Worm (Caenorhabditis elegans) whole organism, young adult: ENCODE results near the gene byn-1.

Source experiments
- F22D6.2 ChIP-seq: sonication (generic microtip); optimal IDR thresholded peaks from 2 replicates; lab custom pipeline; 2016; ENCODE audit warnings: mild to moderate bottlenecking, missing genetic modification characterization, missing compliant biosample characterization
- F33H1.4 ChIP-seq: fragments of 200-800 bp; sonication (Bioruptor generic); IDR thresholded peaks from 2 replicates; pipeline ENCODE4 v1.3.6; 2022; ENCODE audit warnings: missing genetic modification reagents, missing genetic modification characterization, missing compliant biosample characterization
- F39B2.1 ChIP-seq: fragments of 200-800 bp; sonication (Bioruptor generic); IDR thresholded peaks from 2 replicates; pipeline ENCODE4 v1.3.6; 2022; ENCODE audit warnings: missing genetic modification reagents, missing genetic modification characterization, missing compliant biosample characterization
- F49E8.2 ChIP-seq: sonication (generic microtip); optimal IDR thresholded peaks from 3 replicates; lab custom pipeline; 2017; ENCODE audit warnings: missing genetic modification characterization, mild to moderate bottlenecking, missing compliant biosample characterization, antibody characterized with exemption, moderate library complexity; ENCODE audit not compliant: insufficient read depth
- F57C9.4 ChIP-seq: sonication (generic microtip); optimal IDR thresholded peaks from 2 replicates; lab custom pipeline; 2017; ENCODE audit warnings: mild to moderate bottlenecking, missing genetic modification characterization, missing compliant biosample characterization
- K12H6.12 ChIP-seq: fragments of 200-800 bp; sonication (Bioruptor generic); optimal IDR thresholded peaks from 2 replicates; lab custom pipeline; 2018; ENCODE audit warnings: mild to moderate bottlenecking, missing genetic modification characterization, missing compliant biosample characterization
- T07F8.4 ChIP-seq: sonication (generic microtip); optimal IDR thresholded peaks from 2 replicates; lab custom pipeline; 2016; ENCODE audit warnings: mild to moderate bottlenecking, missing genetic modification characterization, moderate library complexity, missing compliant biosample characterization
- Y53F4B.3 ChIP-seq: fragments of 200-800 bp; sonication (Bioruptor generic); IDR thresholded peaks from 2 replicates; pipeline ENCODE4 v1.3.6; 2022; ENCODE audit warnings: missing genetic modification reagents, missing genetic modification characterization, missing compliant biosample characterization
- Y56A3A.18 ChIP-seq: fragments of 200-800 bp; sonication (Bioruptor generic); IDR thresholded peaks from 2 replicates; pipeline ENCODE4 v1.3.6; 2022; ENCODE audit warnings: missing genetic modification reagents, missing genetic modification characterization, missing compliant biosample characterization
- Y67H2A.10 ChIP-seq: fragments of 200-800 bp; sonication (Bioruptor generic); conservative IDR thresholded peaks from 2 replicates; pipeline ENCODE4 v1.3.6; 2022; ENCODE audit warnings: missing genetic modification reagents, missing genetic modification characterization, missing compliant biosample characterization
- Y79H2A.3 ChIP-seq: fragments of 200-800 bp; sonication (Bioruptor generic); conservative IDR thresholded peaks from 2 replicates; pipeline ENCODE4 v1.3.6; 2022; ENCODE audit warnings: missing genetic modification reagents, missing genetic modification characterization, missing compliant biosample characterization
- akir-1 ChIP-seq: fragments of 200-800 bp; sonication (Bioruptor generic); optimal IDR thresholded peaks from 2 replicates; lab custom pipeline; 2018; ENCODE audit warnings: mild to moderate bottlenecking, missing genetic modification characterization, moderate library complexity, missing compliant biosample characterization
- ama-1 ChIP-seq, 3 experiments: fragments of 150-350 bp in 1 of 3; sonication (generic microtip) in 2 of 3; optimal IDR thresholded peaks; 2 replicates each; lab custom pipeline; 2014 to 2018; ENCODE audit warnings: missing biosample characterization in 2 of 3, missing genetic modification characterization in 2 of 3, missing genetic modification reagents in 2 of 3
- aptf-2 ChIP-seq: fragments of 200-800 bp; sonication (Bioruptor generic); conservative IDR thresholded peaks from 2 replicates; pipeline ENCODE4 v1.3.6; 2022; ENCODE audit warnings: missing genetic modification reagents, missing genetic modification characterization, missing compliant biosample characterization
- attf-3 ChIP-seq: fragments of 200-800 bp; sonication (Bioruptor generic); conservative IDR thresholded peaks from 2 replicates; pipeline ENCODE4 v1.3.6; 2022; ENCODE audit warnings: missing genetic modification reagents, missing genetic modification characterization, missing compliant biosample characterization
- attf-6 ChIP-seq: fragments of 200-800 bp; sonication (Bioruptor generic); IDR thresholded peaks from 2 replicates; pipeline ENCODE4 v1.3.6; 2022; ENCODE audit warnings: missing genetic modification reagents, missing genetic modification characterization, missing compliant biosample characterization
- bed-2 ChIP-seq: fragments of 200-800 bp; sonication (Bioruptor generic); IDR thresholded peaks from 2 replicates; pipeline ENCODE4 v1.3.6; 2022; ENCODE audit warnings: missing genetic modification reagents, missing genetic modification characterization, missing compliant biosample characterization
- ccch-3 ChIP-seq: fragments of 200-800 bp; sonication (Bioruptor generic); optimal IDR thresholded peaks from 2 replicates; lab custom pipeline; 2018; ENCODE audit warnings: mild to moderate bottlenecking, missing genetic modification characterization, missing compliant biosample characterization
- ceh-27 ChIP-seq: fragments of 200-800 bp; sonication (Bioruptor generic); optimal IDR thresholded peaks from 2 replicates; lab custom pipeline; 2018; ENCODE audit warnings: mild to moderate bottlenecking, missing genetic modification characterization, moderate library complexity, missing compliant biosample characterization
- chd-7 ChIP-seq: sonication (generic microtip); optimal IDR thresholded peaks from 2 replicates; lab custom pipeline; 2016; ENCODE audit warnings: mild to moderate bottlenecking, missing genetic modification characterization, moderate library complexity, missing compliant biosample characterization
- dox-1 ChIP-seq: fragments of 200-800 bp; sonication (Bioruptor generic); IDR thresholded peaks from 2 replicates; pipeline ENCODE4 v1.3.6; 2022; ENCODE audit warnings: missing genetic modification reagents, missing genetic modification characterization, missing compliant biosample characterization
- dpff-1 ChIP-seq: sonication (generic microtip); optimal IDR thresholded peaks from 2 replicates; lab custom pipeline; 2017; ENCODE audit warnings: mild to moderate bottlenecking, missing genetic modification characterization, missing compliant biosample characterization
- egl-18 ChIP-seq: fragments of 200-800 bp; sonication (Bioruptor generic); IDR thresholded peaks from 2 replicates; pipeline ENCODE4 v1.3.6; 2022; ENCODE audit warnings: missing genetic modification reagents, missing genetic modification characterization, missing compliant biosample characterization
- egl-44 ChIP-seq: fragments of 200-800 bp; sonication (Bioruptor generic); IDR thresholded peaks from 2 replicates; pipeline ENCODE4 v1.3.6; 2022; ENCODE audit warnings: missing genetic modification reagents, missing genetic modification characterization, missing compliant biosample characterization
- hlh-12 ChIP-seq: sonication (generic microtip); optimal IDR thresholded peaks from 2 replicates; lab custom pipeline; 2016; ENCODE audit warnings: missing genetic modification characterization, missing compliant biosample characterization
- hlh-26 ChIP-seq: fragments of 200-800 bp; sonication (Bioruptor generic); conservative IDR thresholded peaks from 2 replicates; pipeline ENCODE4 v1.3.6; 2022; ENCODE audit warnings: missing genetic modification reagents, missing genetic modification characterization, missing compliant biosample characterization
- hmg-1.2 ChIP-seq: fragments of 200-800 bp; sonication (Bioruptor generic); IDR thresholded peaks from 2 replicates; pipeline ENCODE4 v1.3.6; 2022; ENCODE audit warnings: missing genetic modification reagents, missing genetic modification characterization, missing compliant biosample characterization
- lag-1 ChIP-seq: fragments of 200-800 bp; sonication (Bioruptor generic); IDR thresholded peaks from 2 replicates; pipeline ENCODE4 v1.3.6; 2022; ENCODE audit warnings: missing genetic modification reagents, missing genetic modification characterization, missing compliant biosample characterization
- let-526 ChIP-seq: fragments of 200-800 bp; sonication (Bioruptor generic); IDR thresholded peaks from 2 replicates; pipeline ENCODE4 v1.3.6; 2022; ENCODE audit warnings: missing genetic modification reagents, missing genetic modification characterization, missing compliant biosample characterization
- lin-26 ChIP-seq: fragments of 200-800 bp; sonication (Bioruptor generic); IDR thresholded peaks from 2 replicates; pipeline ENCODE4 v1.3.6; 2022; ENCODE audit warnings: missing genetic modification reagents, missing genetic modification characterization, missing compliant biosample characterization
- lin-35 ChIP-seq, 3 experiments: fragments of 150-350 bp in 2 of 3; sonication (generic microtip) in 1 of 3; optimal IDR thresholded peaks; 2 replicates each; lab custom pipeline; 2014 to 2018; ENCODE audit warnings: missing biosample characterization in 3 of 3, missing genetic modification characterization in 3 of 3, missing genetic modification reagents in 3 of 3
- lir-1 ChIP-seq: fragments of 200-800 bp; sonication (Bioruptor generic); conservative IDR thresholded peaks from 2 replicates; pipeline ENCODE4 v1.3.6; 2022; ENCODE audit warnings: missing genetic modification reagents, missing genetic modification characterization, missing compliant biosample characterization
- madf-6 ChIP-seq: fragments of 200-800 bp; sonication (Bioruptor generic); IDR thresholded peaks from 2 replicates; pipeline ENCODE4 v1.3.6; 2022; ENCODE audit warnings: missing genetic modification reagents, missing genetic modification characterization, missing compliant biosample characterization
- mel-28 ChIP-seq: sonication (generic microtip); optimal IDR thresholded peaks from 2 replicates; lab custom pipeline; 2016; ENCODE audit warnings: borderline replicate concordance, mild to moderate bottlenecking, missing genetic modification characterization, missing compliant biosample characterization
- nfya-1 ChIP-seq: sonication (generic microtip); optimal IDR thresholded peaks from 2 replicates; lab custom pipeline; 2017; ENCODE audit warnings: antibody characterized with exemption, missing compliant biosample characterization, missing genetic modification characterization, borderline replicate concordance; ENCODE audit not compliant: insufficient read depth
- nhr-179 ChIP-seq: sonication (generic microtip); optimal IDR thresholded peaks from 2 replicates; lab custom pipeline; 2016; ENCODE audit warnings: mild to moderate bottlenecking, missing genetic modification characterization, missing compliant biosample characterization
- nhr-80 ChIP-seq: sonication (generic microtip); optimal IDR thresholded peaks from 2 replicates; lab custom pipeline; 2016; ENCODE audit warnings: missing genetic modification characterization, missing compliant biosample characterization
- repo-1 ChIP-seq: sonication (generic microtip); optimal IDR thresholded peaks from 2 replicates; lab custom pipeline; 2017; ENCODE audit warnings: mild to moderate bottlenecking, missing genetic modification characterization, missing compliant biosample characterization
- rpc-1 ChIP-seq, 2 experiments: fragments of 150-350 bp in 1 of 2; sonication (generic microtip) in 1 of 2; optimal IDR thresholded peaks; 2 replicates each; lab custom pipeline; 2014 to 2018; ENCODE audit warnings: missing biosample characterization in 1 of 2, missing genetic modification characterization in 1 of 2, missing genetic modification reagents in 1 of 2, missing genotype in 1 of 2
- snpc-1.1 ChIP-seq: sonication (generic microtip); optimal IDR thresholded peaks from 2 replicates; lab custom pipeline; 2017; ENCODE audit warnings: missing genetic modification characterization, mild to moderate bottlenecking, missing compliant biosample characterization, antibody characterized with exemption, moderate library complexity, missing genotype, missing genetic modification reagents; ENCODE audit not compliant: insufficient read depth
- snpc-3.4 ChIP-seq: sonication (generic microtip); optimal IDR thresholded peaks from 2 replicates; lab custom pipeline; 2017; ENCODE audit warnings: missing genetic modification characterization, mild to moderate bottlenecking, missing compliant biosample characterization, antibody characterized with exemption, moderate library complexity, missing genotype, missing genetic modification reagents
- snpc-4 ChIP-seq, 5 experiments: fragments of 150-350 bp in 1 of 5; sonication (generic microtip) in 4 of 5; optimal IDR thresholded peaks; 2 replicates each; lab custom pipeline; 2014 to 2018; ENCODE audit warnings: missing genetic modification characterization in 5 of 5, missing biosample characterization in 3 of 5, antibody characterized with exemption in 2 of 5, mild to moderate bottlenecking in 2 of 5, missing compliant biosample characterization in 2 of 5, missing genotype in 2 of 5, moderate library complexity in 2 of 5, missing genetic modification reagents in 1 of 5
- sptf-2 ChIP-seq: fragments of 200-800 bp; sonication (Bioruptor generic); optimal IDR thresholded peaks from 2 replicates; lab custom pipeline; 2018; ENCODE audit warnings: mild to moderate bottlenecking, missing genetic modification characterization, missing compliant biosample characterization
- tbp1 ChIP-seq: fragments of 200-800 bp; sonication (Bioruptor generic); optimal IDR thresholded peaks from 2 replicates; lab custom pipeline; 2018; ENCODE audit warnings: mild to moderate bottlenecking, missing genetic modification characterization, missing compliant biosample characterization
- ztf-18 ChIP-seq: sonication (generic microtip); optimal IDR thresholded peaks from 2 replicates; lab custom pipeline; 2016; ENCODE audit warnings: missing genotype, mild to moderate bottlenecking, missing genetic modification characterization, missing compliant biosample characterization
- ztf-25 ChIP-seq: fragments of 200-800 bp; sonication (Bioruptor generic); IDR thresholded peaks from 2 replicates; pipeline ENCODE4 v1.3.6; 2022; ENCODE audit warnings: missing genetic modification reagents, missing genetic modification characterization, missing compliant biosample characterization

byn-1 gene

ce11 chrIII:6958674-6959241, 27.0 kb downstream of the byn-1 start (continued):
- TF ChIP-seq K12H6.12 (no peak), egl-44 (no peak), attf-3 (GFP tag; lab: Robert Waterston, UW) (no peak), dox-1 (GFP tag; lab: Robert Waterston, UW) (no peak), Y53F4B.3 (no peak), tbp1 (GFP tag; lab: Kevin White, UChicago) (no peak), lin-35 (GFP tag; optimal IDR thresholded peaks at IDR 0.05; lab: Kevin White, UChicago) (peak in 1 of 3 experiments; percentile 38), F39B2.1 (0 out of 2 replicates have a peak, but pooled peaks have one; percentile 13), egl-18 (no peak), lir-1 (GFP tag; lab: Robert Waterston, UW) (no peak), bed-2 (GFP tag; lab: Robert Waterston, UW) (no peak), snpc-4 (GFP tag; optimal IDR thresholded peaks at IDR 0.05; lab: Kevin White, UChicago) (no peak), snpc-4 (tag; optimal IDR thresholded peaks at IDR 0.05; lab: Kevin White, UChicago) (no peak), snpc-3.4 (tag; lab: Kevin White, UChicago) (peak; percentile 52), Y56A3A.18 (0 out of 2 replicates have a peak, but pooled peaks have one; percentile 46), F49E8.2 (tag; lab: Kevin White, UChicago) (peak; percentile 33), madf-6 (GFP tag; lab: Robert Waterston, UW) (peak; percentile 76), repo-1 (peak; percentile 5), let-526 (no peak), T07F8.4 (no peak), lag-1 (GFP tag; lab: Robert Waterston, UW) (no peak), F57C9.4 (no peak), akir-1 (GFP tag; lab: Kevin White, UChicago) (no peak), lin-26 (no peak), F33H1.4 (peak; percentile 61), ceh-27 (GFP tag; lab: Kevin White, UChicago) (no peak), hmg-1.2 (no peak; the same call in none of the 2 replicates), nhr-179 (tag; lab: Kevin White, UChicago) (no peak), hlh-12 (tag; lab: Kevin White, UChicago) (no peak), Y67H2A.10 (GFP tag; lab: Robert Waterston, UW) (no peak), chd-7 (tag; lab: Kevin White, UChicago) (no peak), aptf-2 (GFP tag; lab: Robert Waterston, UW) (no peak), rpc-1 (optimal IDR thresholded peaks at IDR 0.05; lab: Kevin White, UChicago) (no peak), rpc-1 (tag; optimal IDR thresholded peaks at IDR 0.05; lab: Kevin White, UChicago) (no peak), Y79H2A.3 (GFP tag; lab: Robert Waterston, UW) (peak; percentile 62; the same call in 1 of the 2 replicates), ztf-25 (no peak), sptf-2 (GFP tag; lab: Kevin White, UChicago) (no peak), ztf-18 (tag; lab: Kevin White, UChicago) (no peak), nhr-80 (tag; lab: Kevin White, UChicago) (no peak), snpc-1.1 (tag; lab: Kevin White, UChicago) (no peak), mel-28 (tag; lab: Kevin White, UChicago) (no peak), hlh-26 (no peak), dpff-1 (tag; lab: Kevin White, UChicago) (peak; percentile 40), attf-6 (GFP tag; lab: Robert Waterston, UW) (no peak), ama-1 (optimal IDR thresholded peaks at IDR 0.05; lab: Kevin White, UChicago) (no peak), ama-1 (GFP tag; optimal IDR thresholded peaks at IDR 0.05; lab: Kevin White, UChicago) (peak in 1 of 2 experiments; percentile 75), F22D6.2 (tag; lab: Kevin White, UChicago) (no peak), nfya-1 (tag; lab: Kevin White, UChicago) (no peak), ccch-3 (GFP tag; lab: Kevin White, UChicago) (no peak)
